Worm (Caenorhabditis elegans): ENCODE data around the gene Y67A10A.3.

Gene Y67A10A.3

DNA sequence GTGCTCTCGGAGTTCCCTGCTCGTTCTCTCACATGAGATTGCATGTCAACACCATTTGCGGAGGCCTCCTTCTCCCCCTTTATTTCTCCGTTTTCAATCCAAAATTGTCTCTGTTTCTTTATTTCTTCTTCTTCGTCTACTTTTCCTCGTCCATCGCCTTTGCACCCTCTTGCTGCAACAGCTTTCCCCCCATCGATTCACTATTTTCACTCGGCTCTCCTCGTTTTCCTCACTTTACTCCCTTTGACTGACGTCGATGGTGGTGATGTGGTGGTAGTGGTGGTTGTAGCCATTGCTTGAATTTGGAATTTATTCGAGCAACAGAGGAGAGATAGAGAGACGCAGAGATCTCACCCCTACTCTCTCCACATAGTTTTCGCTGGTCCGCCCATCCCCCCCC lies 37.4 kb upstream of the Y67A10A.3 start:
- no peak for TF ChIP-seq ham-2 (GFP tag; optimal IDR thresholded peaks at IDR 0.05)
- peak; percentile 12 for TF ChIP-seq mep-1 (tag; optimal IDR thresholded peaks at IDR 0.05)
- TF ChIP-seq ceh-83 (GFP tag; optimal IDR thresholded peaks at IDR 0.05) = peak; percentile 16
- no peak for TF ChIP-seq elt-1 (tag; optimal IDR thresholded peaks at IDR 0.05; ENCODE audit: borderline replicate concordance, insufficient read depth)
- TF ChIP-seq ces-1 (GFP tag; optimal IDR thresholded peaks at IDR 0.05) = peak; percentile 77
- peak; percentile 46 for TF ChIP-seq mls-2 (tag; optimal IDR thresholded peaks at IDR 0.05)
- peak; percentile 44 for TF ChIP-seq sptf-1 (tag; optimal IDR thresholded peaks at IDR 0.05)
- no peak for TF ChIP-seq flh-1 (GFP tag; optimal IDR thresholded peaks at IDR 0.05)

DNA sequence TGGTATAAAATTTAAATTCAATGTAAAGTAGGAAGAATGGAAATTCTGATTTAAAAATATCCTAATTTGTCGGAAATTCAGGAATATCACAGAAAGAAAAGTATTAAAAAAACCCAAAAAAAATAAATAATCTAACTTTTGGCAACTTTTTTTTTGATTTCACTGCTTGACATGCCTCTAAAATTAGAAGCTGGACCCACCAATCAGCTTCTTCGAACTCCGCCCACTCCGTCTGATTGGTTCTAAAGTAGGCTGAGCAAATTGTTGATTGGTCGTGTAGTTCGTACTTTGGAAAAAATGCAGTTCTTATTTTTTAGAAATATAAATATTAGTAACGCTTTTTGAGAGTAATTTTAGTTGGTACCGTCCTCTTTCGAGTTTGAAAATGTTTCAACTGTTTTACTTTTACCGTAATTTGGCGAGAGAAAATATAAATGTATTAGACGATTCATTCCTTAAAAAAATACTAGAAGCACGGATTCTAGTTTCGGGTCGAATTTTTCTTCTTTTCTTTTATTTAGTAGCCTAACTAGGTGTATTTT lies 31.6 kb upstream of the Y67A10A.3 start:
- TF ChIP-seq elt-3 (tag; optimal IDR thresholded peaks at IDR 0.05) (no peak), nhr-2 (tag; optimal IDR thresholded peaks at IDR 0.05) (no peak), bed-3 (GFP tag; optimal IDR thresholded peaks at IDR 0.05) (no peak), lsy-2 (tag; optimal IDR thresholded peaks at IDR 0.05) (no peak), unc-62 (GFP tag; optimal IDR thresholded peaks at IDR 0.05) (no peak), drap-1 (GFP tag; optimal IDR thresholded peaks at IDR 0.05) (no peak), nhr-76 (tag; optimal IDR thresholded peaks at IDR 0.05) (no peak), mls-2 (tag; optimal IDR thresholded peaks at IDR 0.05) (no peak)

DNA sequence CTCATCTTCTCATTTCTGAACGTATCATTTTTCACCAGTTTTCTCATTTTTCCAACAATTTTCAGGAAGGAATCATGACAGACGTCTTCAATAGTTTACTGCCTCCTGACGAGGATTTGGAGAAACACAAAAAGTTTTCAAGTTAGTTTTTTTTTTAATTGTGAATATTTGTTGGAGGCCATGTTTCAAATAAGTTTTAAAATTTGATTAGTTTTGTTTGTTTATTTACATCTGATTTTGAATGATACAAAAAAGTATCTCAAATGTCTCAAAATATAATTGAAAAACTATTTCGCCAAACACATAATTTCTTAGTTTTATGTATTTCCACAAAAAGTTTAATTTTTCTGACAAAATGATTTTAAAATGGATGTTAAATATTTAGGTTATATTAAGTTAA lies 26.9 kb upstream of the Y67A10A.3 start, which contains the start of gene ssu-2:
ssu-2 (plus strand) TSS at position 59 of the 400 bp plus-strand sequence.
- TF ChIP-seq bed-3 (GFP tag; optimal IDR thresholded peaks at IDR 0.05) (no peak), mls-2 (tag; optimal IDR thresholded peaks at IDR 0.05) (no peak), zip-8 (tag; optimal IDR thresholded peaks at IDR 0.05) (no peak), sem-2 (GFP tag; optimal IDR thresholded peaks at IDR 0.05) (no peak), mep-1 (tag; optimal IDR thresholded peaks at IDR 0.05) (no peak), pha-4 (tag; optimal IDR thresholded peaks at IDR 0.05) (no peak), ham-2 (GFP tag; optimal IDR thresholded peaks at IDR 0.05) (no peak)

DNA sequence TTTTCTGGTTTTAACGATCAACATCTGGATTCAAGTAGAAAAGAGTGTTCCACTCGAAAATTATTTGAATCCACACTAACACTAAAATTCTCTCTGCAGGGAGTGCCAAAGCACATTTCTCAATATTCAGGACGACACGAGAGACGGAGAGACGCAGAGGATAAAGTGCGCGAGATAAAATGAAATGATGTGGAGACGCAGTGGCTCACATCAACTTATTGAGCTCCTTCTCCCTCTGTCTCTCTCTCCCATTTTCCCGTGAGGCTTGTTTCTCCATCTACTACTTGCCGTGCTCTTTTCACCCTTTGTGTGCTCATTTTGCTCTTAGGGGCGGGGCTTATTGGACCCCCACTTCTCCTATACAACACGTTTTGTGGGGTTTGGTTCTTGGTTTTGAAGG lies 21.9 kb upstream of the Y67A10A.3 start:
- TF ChIP-seq elt-3 (tag; optimal IDR thresholded peaks at IDR 0.05) (no peak), ceh-43 (GFP tag; optimal IDR thresholded peaks at IDR 0.05) (no peak), lsy-2 (tag; optimal IDR thresholded peaks at IDR 0.05) (no peak), cnd-1 (tag; optimal IDR thresholded peaks at IDR 0.05) (no peak), ceh-83 (GFP tag; optimal IDR thresholded peaks at IDR 0.05) (no peak), nhr-2 (tag; optimal IDR thresholded peaks at IDR 0.05) (no peak), elt-1 (tag; optimal IDR thresholded peaks at IDR 0.05; ENCODE audit: borderline replicate concordance, insufficient read depth) (no peak), unc-120 (tag; optimal IDR thresholded peaks at IDR 0.05; ENCODE audit: poor library complexity, severe bottlenecking) (no peak), sptf-1 (tag; optimal IDR thresholded peaks at IDR 0.05) (no peak), mls-2 (tag; optimal IDR thresholded peaks at IDR 0.05) (no peak), nhr-28 (tag; optimal IDR thresholded peaks at IDR 0.05) (no peak), ces-1 (GFP tag; optimal IDR thresholded peaks at IDR 0.05) (peak; percentile 87), unc-62 (GFP tag; optimal IDR thresholded peaks at IDR 0.05) (peak; percentile 44), lin-13 (tag; optimal IDR thresholded peaks at IDR 0.05) (no peak), hlh-1 (tag; optimal IDR thresholded peaks at IDR 0.05) (peak; percentile 48), flh-1 (GFP tag; optimal IDR thresholded peaks at IDR 0.05) (no peak), pha-4 (tag; optimal IDR thresholded peaks at IDR 0.05) (peak; percentile 7), sem-2 (GFP tag; optimal IDR thresholded peaks at IDR 0.05) (no peak), ztf-11 (tag; optimal IDR thresholded peaks at IDR 0.05) (no peak)

DNA sequence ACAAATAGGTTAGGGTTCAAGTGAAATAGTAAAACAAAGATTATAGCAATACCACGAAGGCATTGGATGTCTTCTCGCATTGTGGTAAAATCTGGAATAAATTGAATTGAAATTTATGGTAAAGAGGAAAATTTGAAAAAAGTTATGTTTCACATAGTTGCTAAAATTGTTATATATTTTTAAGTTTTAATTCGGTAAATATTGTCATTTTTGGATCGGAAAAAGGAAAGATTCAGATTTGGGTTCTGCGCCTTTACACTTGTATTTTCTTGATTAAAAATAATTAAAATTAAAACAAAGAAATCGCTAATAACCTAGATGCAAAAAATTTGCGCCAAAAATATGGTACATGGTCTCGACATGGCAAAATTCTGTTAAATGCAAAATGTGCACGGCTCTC lies 16.4 kb upstream of the Y67A10A.3 start, which contains the start of gene oac-56:
oac-56 (minus strand) TSS at position 101 of the 400 bp plus-strand sequence.
- TF ChIP-seq mab-5 (tag; optimal IDR thresholded peaks at IDR 0.05) (no peak), unc-62 (GFP tag; optimal IDR thresholded peaks at IDR 0.05) (no peak), nhr-237 (tag; optimal IDR thresholded peaks at IDR 0.05) (no peak), mep-1 (tag; optimal IDR thresholded peaks at IDR 0.05) (no peak), ces-1 (GFP tag; optimal IDR thresholded peaks at IDR 0.05) (no peak), sptf-1 (tag; optimal IDR thresholded peaks at IDR 0.05) (no peak), zip-8 (tag; optimal IDR thresholded peaks at IDR 0.05) (no peak)

DNA sequence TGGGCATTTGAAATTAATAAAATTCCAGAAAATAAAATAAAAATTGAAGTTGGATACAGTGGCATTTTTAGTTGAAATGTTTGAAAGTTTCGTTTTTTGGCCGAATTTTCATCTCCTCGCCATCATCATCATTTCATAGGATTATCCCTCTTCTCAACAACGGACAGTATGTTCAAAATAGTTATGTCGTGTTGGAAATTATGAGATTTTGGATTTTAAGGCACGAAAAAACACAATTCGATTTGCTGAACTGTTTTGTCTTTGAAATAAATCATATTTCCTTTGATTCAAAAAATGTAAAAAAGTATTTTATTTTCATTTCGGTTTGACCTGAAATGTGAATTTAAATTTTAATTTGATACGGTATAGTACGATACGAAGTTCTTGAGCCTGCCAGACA lies 9.5 kb upstream of the Y67A10A.3 start, which contains the start of gene srlf-28:
srlf-28 (minus strand) TSS at position 101 of the 400 bp plus-strand sequence.
- no peak for TF ChIP-seq ztf-11 (tag; optimal IDR thresholded peaks at IDR 0.05)
- no peak for TF ChIP-seq snpc-4 (tag; optimal IDR thresholded peaks at IDR 0.05)
- TF ChIP-seq elt-3 (tag; optimal IDR thresholded peaks at IDR 0.05) = no peak
- TF ChIP-seq nhr-28 (tag; optimal IDR thresholded peaks at IDR 0.05) = no peak
- TF ChIP-seq zip-8 (tag; optimal IDR thresholded peaks at IDR 0.05) = no peak
- TF ChIP-seq flh-1 (GFP tag; optimal IDR thresholded peaks at IDR 0.05) = no peak

Measured in whole organism, mixed stage, embryonic.